Worm (Caenorhabditis elegans) whole organism, mixed stage, embryonic: Measurements from ENCODE around the gene txt-6.

Source experiments
- lin-13 ChIP-seq: fragments of 150-350 bp; optimal IDR thresholded peaks from 2 replicates; lab custom pipeline; 2014; ENCODE audit warnings: missing biosample characterization, missing genetic modification characterization
- lsy-2 ChIP-seq: fragments of 150-350 bp; optimal IDR thresholded peaks from 2 replicates; lab custom pipeline; 2014; ENCODE audit warnings: missing biosample characterization, missing genetic modification characterization
- nhr-12 ChIP-seq: fragments of 150-350 bp; optimal IDR thresholded peaks from 2 replicates; lab custom pipeline; 2014; ENCODE audit warnings: missing biosample characterization, missing genetic modification characterization
- nhr-237 ChIP-seq: fragments of 150-350 bp; optimal IDR thresholded peaks from 2 replicates; lab custom pipeline; 2014; ENCODE audit warnings: missing biosample characterization, missing genetic modification characterization
- nhr-76 ChIP-seq: sonication (generic microtip); optimal IDR thresholded peaks from 2 replicates; lab custom pipeline; 2017; ENCODE audit warnings: missing biosample characterization, missing genetic modification characterization
- snpc-4 ChIP-seq: fragments of 150-350 bp; optimal IDR thresholded peaks from 2 replicates; lab custom pipeline; 2014; ENCODE audit warnings: missing biosample characterization, missing genetic modification characterization
- unc-62 ChIP-seq: fragments of 150-350 bp; optimal IDR thresholded peaks from 2 replicates; lab custom pipeline; 2014; ENCODE audit warnings: missing biosample characterization, missing genetic modification reagents, missing genetic modification characterization

DNA sequence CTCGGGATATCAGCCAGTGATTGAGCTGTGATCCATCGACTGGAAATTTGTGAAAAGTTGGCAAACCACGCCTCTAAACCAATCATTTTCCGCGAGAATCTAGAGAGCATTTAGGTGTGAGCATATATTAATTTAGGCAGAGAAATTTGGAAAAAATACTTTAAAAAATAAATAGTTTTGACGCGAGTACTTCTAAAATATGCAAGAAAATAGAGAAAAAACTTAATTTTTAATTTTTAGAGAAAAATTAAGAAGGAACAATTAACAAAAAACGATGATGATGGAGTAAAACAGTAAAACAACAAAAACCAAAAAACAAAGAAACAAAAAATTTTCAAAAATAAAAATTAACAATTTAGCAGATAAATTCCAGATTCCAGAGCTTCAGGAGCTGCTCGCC, at the start of gene txt-6:
- TF ChIP-seq lin-13 (tag; lab: Kevin White, UChicago) (no peak), nhr-12 (no peak), unc-62 (GFP tag; lab: Kevin White, UChicago) (no peak), nhr-237 (tag; lab: Kevin White, UChicago) (no peak), nhr-76 (tag; lab: Kevin White, UChicago) (no peak), snpc-4 (no peak), lsy-2 (tag; lab: Kevin White, UChicago) (no peak)
